Worm (Caenorhabditis elegans) whole organism, young adult: ENCODE measurements around the gene F31F7.2.

Experiments
- B0019.2 ChIP-seq: fragments of 200-800 bp; sonication (Bioruptor generic); conservative IDR thresholded peaks from 2 replicates; pipeline ENCODE4 v1.3.6; 2022; ENCODE audit warnings: missing genetic modification reagents, missing genetic modification characterization, missing compliant biosample characterization
- C06A6.2 ChIP-seq: fragments of 200-800 bp; sonication (Bioruptor generic); conservative IDR thresholded peaks from 2 replicates; pipeline ENCODE4 v1.3.6; 2022; ENCODE audit warnings: missing genetic modification characterization, missing compliant biosample characterization
- sea-2 ChIP-seq: fragments of 200-800 bp; sonication (Bioruptor generic); IDR thresholded peaks from 2 replicates; pipeline ENCODE4 v1.3.6; 2022; ENCODE audit warnings: missing genetic modification characterization, missing compliant biosample characterization

DNA sequence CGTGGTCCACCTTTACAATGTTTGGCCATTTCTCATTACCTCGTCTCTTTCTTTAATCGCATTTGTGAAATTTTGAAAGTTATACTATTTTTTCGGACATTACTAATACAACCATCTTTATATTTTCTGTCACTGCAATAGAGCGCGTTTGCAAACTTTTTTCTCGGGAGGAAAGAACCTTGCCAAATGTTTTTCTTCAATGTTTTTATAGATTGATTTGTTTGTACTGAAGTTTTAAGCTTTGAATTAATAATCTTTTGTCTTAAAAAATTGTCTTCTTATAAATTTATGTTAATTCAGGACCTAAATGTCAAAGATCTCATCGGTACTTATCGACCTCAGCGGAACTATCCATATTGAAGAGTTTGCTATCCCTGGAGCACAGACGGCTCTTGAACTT, 35.8 kb upstream of the F31F7.2 start, which contains the start of gene K08B12.3:
- TF ChIP-seq C06A6.2 (GFP tag; lab: Robert Waterston, UW) (no peak), B0019.2 (no peak), sea-2 (GFP tag; lab: Robert Waterston, UW) (no peak)
